Worm (Caenorhabditis elegans) whole organism, mixed stage, embryonic: ENCODE data around the gene spas-1.

Source experiments
- elt-3 ChIP-seq: fragments of 150-350 bp; optimal IDR thresholded peaks from 2 replicates; lab custom pipeline; 2014; ENCODE audit warnings: missing biosample characterization, missing genetic modification characterization
- hlh-1 ChIP-seq: fragments of 150-350 bp; optimal IDR thresholded peaks from 2 replicates; lab custom pipeline; 2014; ENCODE audit warnings: missing biosample characterization, missing genetic modification reagents, missing genetic modification characterization
- lsy-2 ChIP-seq: fragments of 150-350 bp; optimal IDR thresholded peaks from 2 replicates; lab custom pipeline; 2014; ENCODE audit warnings: missing biosample characterization, missing genetic modification characterization
- pha-4 ChIP-seq: fragments of 150-350 bp; optimal IDR thresholded peaks from 2 replicates; lab custom pipeline; 2018; ENCODE audit warnings: missing biosample characterization, missing genetic modification reagents, missing genetic modification characterization
- snpc-4 ChIP-seq: fragments of 150-350 bp; optimal IDR thresholded peaks from 2 replicates; lab custom pipeline; 2014; ENCODE audit warnings: missing biosample characterization, missing genetic modification characterization
- unc-39 ChIP-seq: fragments of 150-350 bp; optimal IDR thresholded peaks from 2 replicates; lab custom pipeline; 2014; ENCODE audit warnings: missing biosample characterization, missing genetic modification characterization

DNA sequence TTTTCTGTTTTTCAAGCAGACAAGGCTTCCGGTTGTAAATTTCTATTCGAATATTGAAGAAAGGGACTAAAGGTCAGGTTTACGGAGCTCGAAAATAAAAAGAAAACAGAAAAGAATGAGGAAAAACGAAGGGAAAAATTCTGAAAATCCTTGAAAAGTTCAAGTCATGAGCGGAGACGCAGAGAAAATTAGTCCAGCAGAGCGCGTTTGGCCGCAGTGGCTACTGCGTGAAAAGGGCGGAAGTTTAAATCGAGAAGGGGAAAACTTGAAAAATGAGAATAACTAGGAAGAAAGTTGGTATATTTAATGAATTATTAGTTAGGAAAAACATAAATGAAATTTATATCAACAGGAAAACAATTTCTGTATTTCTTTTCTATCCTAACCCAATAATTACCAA is 44.9 kb downstream of the spas-1 start:
- TF ChIP-seq elt-3 (tag; lab: Kevin White, UChicago) (no peak), pha-4 (tag; lab: Kevin White, UChicago) (peak; percentile 20), snpc-4 (tag; lab: Kevin White, UChicago) (no peak), hlh-1 (no peak), lsy-2 (peak; percentile 30), unc-39 (tag; lab: Kevin White, UChicago) (no peak)
